Worm (Caenorhabditis elegans): ENCODE results near the gene F11C1.9.

ce11 chrX:12958897-12959296 lies 18.5 kb downstream of the F11C1.9 start:
- TF ChIP-seq blmp-1 (tag; optimal IDR thresholded peaks at IDR 0.05; ENCODE audit: insufficient read depth) (no peak), ama-1 (optimal IDR thresholded peaks at IDR 0.05) (no peak), ZK546.5 (tag; optimal IDR thresholded peaks at IDR 0.05) (no peak)

All from whole organism, L2 larva.